1 fruit fly cellular context compared by ENCODE assay signal in the genomic region with DNA sequence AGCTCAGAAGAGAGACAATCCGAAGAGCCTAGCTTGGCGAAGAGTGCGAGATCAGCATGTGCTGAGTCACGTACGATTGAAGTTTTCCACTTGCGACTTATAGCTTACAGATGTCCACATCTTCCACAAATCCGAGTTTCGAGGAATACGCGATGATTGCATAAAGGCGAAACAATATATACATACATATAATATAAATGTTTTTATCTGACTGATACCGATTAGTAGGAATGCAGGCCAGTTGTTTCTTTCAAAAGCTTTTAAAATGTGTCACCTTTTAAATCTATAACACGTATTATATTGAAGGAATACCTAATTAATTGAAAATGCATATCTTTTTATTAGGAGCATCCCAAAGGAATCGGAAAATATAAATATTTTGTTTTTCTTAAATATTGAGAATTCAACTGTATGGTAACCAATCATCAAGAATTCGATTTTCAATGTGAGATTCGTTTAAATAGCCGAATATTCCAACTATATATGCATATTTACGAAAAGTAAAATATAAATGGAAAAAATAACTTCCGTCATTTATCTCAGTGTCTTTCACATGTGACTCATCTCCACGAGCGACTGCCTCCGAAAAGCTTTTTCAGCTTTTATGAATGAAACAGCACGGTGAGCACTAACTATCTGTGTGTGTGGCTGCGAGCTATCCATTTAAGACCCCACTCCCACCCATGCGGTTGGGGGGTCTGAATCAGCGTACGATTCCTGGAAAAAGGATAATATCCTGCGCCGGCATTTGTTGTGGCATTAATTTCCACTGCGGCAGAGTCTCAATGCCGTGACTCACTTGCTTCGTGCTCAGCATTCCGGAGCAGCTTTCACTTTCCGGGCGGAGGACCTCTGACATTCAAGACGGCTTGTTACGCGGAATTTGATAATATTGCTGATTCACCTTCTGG.
A peak's percentile ranks its signal among the peaks of the same experiment; 100 is the strongest.
TF ChIP-seq lines count a peak whose summit lies in the region.

No protein-coding gene starts in this region.

TF ChIP-seq in whole organism, embryonic, 481 proteins besides CTCF, POLR2A, EP300 and RAD21 (continued from another document and continues in another):
- no peak for TF ChIP-seq phol (tag; optimal IDR thresholded peaks at IDR 0.05; lab: Kevin White, UChicago)
- TF ChIP-seq Nf-YB (GFP tag; optimal IDR thresholded peaks at IDR 0.05; lab: Kevin White, UChicago), result peak; percentile 20
- no peak for TF ChIP-seq sc (optimal IDR thresholded peaks at IDR 0.05; lab: Kevin White, UChicago)
- peak; percentile 28 for TF ChIP-seq sc (GFP tag; optimal IDR thresholded peaks at IDR 0.05; lab: Kevin White, UChicago)
- TF ChIP-seq Antp (GFP tag; optimal IDR thresholded peaks at IDR 0.05; lab: Kevin White, UChicago), result peak; percentile 27
- TF ChIP-seq CG3163 (GFP tag; optimal IDR thresholded peaks at IDR 0.05; lab: Kevin White, UChicago), result no peak
- 0 out of 2 replicates have a peak, but pooled peaks have one; percentile 30 for TF ChIP-seq CG16779 (GFP tag; IDR thresholded peaks at IDR 0.05; lab: Robert Waterston, UW)
- peak; percentile 74 for TF ChIP-seq Hmr (GFP tag; optimal IDR thresholded peaks at IDR 0.05; lab: Kevin White, UChicago)
- TF ChIP-seq CG17612 (GFP tag; IDR thresholded peaks at IDR 0.05; lab: Robert Waterston, UW), result no peak
- TF ChIP-seq bsh (GFP tag; optimal IDR thresholded peaks at IDR 0.05; lab: Kevin White, UChicago), result peak in 1 of 2 experiments; percentile 48
- TF ChIP-seq grau (tag; optimal IDR thresholded peaks at IDR 0.05; lab: Kevin White, UChicago), result peak; percentile 66
- no peak for TF ChIP-seq CG9876 (GFP tag; optimal IDR thresholded peaks at IDR 0.05; lab: Kevin White, UChicago)
- peak; percentile 24 for TF ChIP-seq CG6683 (GFP tag; optimal IDR thresholded peaks at IDR 0.05; lab: Kevin White, UChicago)
- no peak for TF ChIP-seq twi (tag; optimal IDR thresholded peaks at IDR 0.05; lab: Kevin White, UChicago)
- peak; percentile 33 for TF ChIP-seq mam (GFP tag; optimal IDR thresholded peaks at IDR 0.05; lab: Kevin White, UChicago)
- 0 out of 2 replicates have a peak, but pooled peaks have one; percentile 50 for TF ChIP-seq CG14014 (GFP tag; IDR thresholded peaks at IDR 0.05; lab: Robert Waterston, UW)
- peak; percentile 28 for TF ChIP-seq CG9437 (GFP tag; optimal IDR thresholded peaks at IDR 0.05; lab: Kevin White, UChicago)
- peak; percentile 50 for TF ChIP-seq Hmx (GFP tag; optimal IDR thresholded peaks at IDR 0.05; lab: Kevin White, UChicago)
- TF ChIP-seq Ptx1 (GFP tag; IDR thresholded peaks at IDR 0.05; lab: Robert Waterston, UW), result peak; percentile 65; the same call in 1 of the 2 replicates
- peak; percentile 36 for TF ChIP-seq shn (GFP tag; optimal IDR thresholded peaks at IDR 0.05; lab: Kevin White, UChicago)
- peak; percentile 17 for TF ChIP-seq maf-S (GFP tag; optimal IDR thresholded peaks at IDR 0.05; lab: Kevin White, UChicago)
- TF ChIP-seq Trl (optimal IDR thresholded peaks at IDR 0.05; lab: Kevin White, UChicago), result peak in 1 of 2 experiments; percentile 25
- TF ChIP-seq Trl (GFP tag; optimal IDR thresholded peaks at IDR 0.05; lab: Kevin White, UChicago), result peak; percentile 51
- peak; percentile 49; the same call in 2 of the 3 replicates for TF ChIP-seq CG14050 (GFP tag; IDR thresholded peaks at IDR 0.05; lab: Robert Waterston, UW)
- no peak for TF ChIP-seq cato (GFP tag; optimal IDR thresholded peaks at IDR 0.05; lab: Kevin White, UChicago; ENCODE audit: borderline replicate concordance)
- no peak for TF ChIP-seq Nf-YA (GFP tag; IDR thresholded peaks at IDR 0.05; lab: Robert Waterston, UW)
- no peak for TF ChIP-seq luna (GFP tag; optimal IDR thresholded peaks at IDR 0.05; lab: Kevin White, UChicago)
- TF ChIP-seq Bgb (GFP tag; IDR thresholded peaks at IDR 0.05; lab: Robert Waterston, UW; ENCODE audit: partially characterized antibody), result no peak
- peak; percentile 35 for TF ChIP-seq CG12071 (GFP tag; optimal IDR thresholded peaks at IDR 0.05; lab: Kevin White, UChicago)
- no peak for TF ChIP-seq repo (GFP tag; optimal IDR thresholded peaks at IDR 0.05; lab: Kevin White, UChicago)
- TF ChIP-seq CG33557 (GFP tag; optimal IDR thresholded peaks at IDR 0.05; lab: Kevin White, UChicago), result no peak
- no peak for TF ChIP-seq Atf3 (GFP tag; optimal IDR thresholded peaks at IDR 0.05; lab: Kevin White, UChicago)
- no peak for TF ChIP-seq Ets65A (GFP tag; lab: Kevin White, UChicago)
- TF ChIP-seq gce (GFP tag; IDR thresholded peaks at IDR 0.05; lab: Robert Waterston, UW), result peak; percentile 32; the same call in 1 of the 3 replicates
- no peak for TF ChIP-seq CG16863 (GFP tag; optimal IDR thresholded peaks at IDR 0.05; lab: Kevin White, UChicago)
- no peak for TF ChIP-seq Gug (GFP tag; IDR thresholded peaks at IDR 0.05; lab: Robert Waterston, UW)
- no peak for TF ChIP-seq CG32772 (GFP tag; IDR thresholded peaks at IDR 0.05; lab: Robert Waterston, UW)
- no peak for TF ChIP-seq NC2β (GFP tag; optimal IDR thresholded peaks at IDR 0.05; lab: Kevin White, UChicago)
- no peak for TF ChIP-seq Mrtf (GFP tag; IDR thresholded peaks at IDR 0.05; lab: Robert Waterston, UW)
- no peak for TF ChIP-seq lov (optimal IDR thresholded peaks at IDR 0.05; lab: Kevin White, UChicago)
- no peak for TF ChIP-seq lov (GFP tag; IDR thresholded peaks at IDR 0.05; lab: Robert Waterston, UW)
- peak; percentile 69 for TF ChIP-seq zf30C (GFP tag; optimal IDR thresholded peaks at IDR 0.05; lab: Kevin White, UChicago)
- no peak for TF ChIP-seq CG10565 (GFP tag; optimal IDR thresholded peaks at IDR 0.05; lab: Kevin White, UChicago)
- TF ChIP-seq bigmax (GFP tag; optimal IDR thresholded peaks at IDR 0.05; lab: Kevin White, UChicago), result no peak
- peak; percentile 70 for TF ChIP-seq CG12659 (GFP tag; optimal IDR thresholded peaks at IDR 0.05; lab: Kevin White, UChicago)
- TF ChIP-seq Ssrp (tag; optimal IDR thresholded peaks at IDR 0.05; lab: Kevin White, UChicago), result no peak
- TF ChIP-seq cwo (GFP tag; optimal IDR thresholded peaks at IDR 0.05; lab: Kevin White, UChicago), result peak; percentile 42
- peak; percentile 6 to 84 for TF ChIP-seq Hr51 (GFP tag; optimal IDR thresholded peaks at IDR 0.05; lab: Kevin White, UChicago)
- no peak for TF ChIP-seq trh (GFP tag; optimal IDR thresholded peaks at IDR 0.05; lab: Kevin White, UChicago)
- TF ChIP-seq CG10366 (GFP tag; IDR thresholded peaks at IDR 0.05; lab: Robert Waterston, UW), result peak; percentile 23; the same call in 1 of the 2 replicates
- no peak for TF ChIP-seq YL-1 (GFP tag; optimal IDR thresholded peaks at IDR 0.05; lab: Kevin White, UChicago)
- no peak for TF ChIP-seq CG6654 (GFP tag; optimal IDR thresholded peaks at IDR 0.05; lab: Kevin White, UChicago)
- no peak for TF ChIP-seq chn (GFP tag; optimal IDR thresholded peaks at IDR 0.05; lab: Kevin White, UChicago)
- TF ChIP-seq mirr (GFP tag; optimal IDR thresholded peaks at IDR 0.05; lab: Kevin White, UChicago), result no peak
- TF ChIP-seq exex (tag; optimal IDR thresholded peaks at IDR 0.05; lab: Kevin White, UChicago), result peak; percentile 28
- TF ChIP-seq az2 (GFP tag; optimal IDR thresholded peaks at IDR 0.05; lab: Kevin White, UChicago), result peak; percentile 44
- peak; percentile 43 for TF ChIP-seq ind (GFP tag; optimal IDR thresholded peaks at IDR 0.05; lab: Kevin White, UChicago)
- peak; percentile 50 for TF ChIP-seq BtbVII (GFP tag; optimal IDR thresholded peaks at IDR 0.05; lab: Kevin White, UChicago)
- TF ChIP-seq eve (GFP tag; optimal IDR thresholded peaks at IDR 0.05; lab: Kevin White, UChicago), result peak in 1 of 2 experiments; percentile 74
- no peak for TF ChIP-seq CG12391 (tag; optimal IDR thresholded peaks at IDR 0.05; lab: Kevin White, UChicago)
- TF ChIP-seq HLH54F (GFP tag; optimal IDR thresholded peaks at IDR 0.05; lab: Kevin White, UChicago), result peak; percentile 27
- TF ChIP-seq Xbp1 (GFP tag; optimal IDR thresholded peaks at IDR 0.05; lab: Kevin White, UChicago), result peak; percentile 65
- no peak for TF ChIP-seq CG4707 (GFP tag; optimal IDR thresholded peaks at IDR 0.05; lab: Kevin White, UChicago)
- TF ChIP-seq bowl (GFP tag; IDR thresholded peaks at IDR 0.05; lab: Robert Waterston, UW), result no peak
- no peak for TF ChIP-seq CG9932 (GFP tag; IDR thresholded peaks at IDR 0.05; lab: Robert Waterston, UW)
- no peak for TF ChIP-seq CG17912 (GFP tag; optimal IDR thresholded peaks at IDR 0.05; lab: Kevin White, UChicago)
- TF ChIP-seq hbn (GFP tag; IDR thresholded peaks at IDR 0.05; lab: Robert Waterston, UW; ENCODE audit: partially characterized antibody), result no peak
- TF ChIP-seq Side (GFP tag; optimal IDR thresholded peaks at IDR 0.05; lab: Kevin White, UChicago), result peak; percentile 24
- TF ChIP-seq CG1603 (tag; optimal IDR thresholded peaks at IDR 0.05; lab: Kevin White, UChicago), result peak; percentile 32
- no peak for TF ChIP-seq CG1832 (GFP tag; optimal IDR thresholded peaks at IDR 0.05; lab: Kevin White, UChicago)
- no peak for TF ChIP-seq CG8290 (GFP tag; optimal IDR thresholded peaks at IDR 0.05; lab: Kevin White, UChicago)
- peak in 1 of 2 experiments; percentile 47 for TF ChIP-seq CG8290 (tag; optimal IDR thresholded peaks at IDR 0.05; lab: Kevin White, UChicago)
- peak; percentile 72 for TF ChIP-seq Oli (tag; optimal IDR thresholded peaks at IDR 0.05; lab: Kevin White, UChicago)
- TF ChIP-seq Sry-δ (GFP tag; optimal IDR thresholded peaks at IDR 0.05; lab: Kevin White, UChicago), result peak; percentile 2
- TF ChIP-seq dan (GFP tag; IDR thresholded peaks at IDR 0.05; lab: Robert Waterston, UW), result no peak
- no peak for TF ChIP-seq CG10274 (GFP tag; optimal IDR thresholded peaks at IDR 0.05; lab: Kevin White, UChicago)
- TF ChIP-seq Meics (GFP tag; optimal IDR thresholded peaks at IDR 0.05; lab: Kevin White, UChicago), result peak; percentile 79
- peak; percentile 69 for TF ChIP-seq cas (GFP tag; IDR thresholded peaks at IDR 0.05; lab: Robert Waterston, UW)
- peak; percentile 88 for TF ChIP-seq Med (GFP tag; lab: Kevin White, UChicago)
- no peak for TF ChIP-seq CG10321 (GFP tag; IDR thresholded peaks at IDR 0.05; lab: Robert Waterston, UW)
- peak; percentile 51 for TF ChIP-seq CG4424 (GFP tag; optimal IDR thresholded peaks at IDR 0.05; lab: Kevin White, UChicago)
- TF ChIP-seq CG31365 (tag; optimal IDR thresholded peaks at IDR 0.05; lab: Kevin White, UChicago), result peak; percentile 7
- no peak for TF ChIP-seq CG8089 (GFP tag; optimal IDR thresholded peaks at IDR 0.05; lab: Kevin White, UChicago)
- peak; percentile 46 for TF ChIP-seq CG18476 (GFP tag; optimal IDR thresholded peaks at IDR 0.05; lab: Kevin White, UChicago)
- TF ChIP-seq CG12104 (GFP tag; optimal IDR thresholded peaks at IDR 0.05; lab: Kevin White, UChicago), result peak; percentile 40
- TF ChIP-seq fru (optimal IDR thresholded peaks at IDR 0.05; lab: Kevin White, UChicago), result no peak
- TF ChIP-seq row (GFP tag; IDR thresholded peaks at IDR 0.05; lab: Robert Waterston, UW), result no peak; the same call in 2 of the 3 replicates
- no peak for TF ChIP-seq CG7928 (GFP tag; optimal IDR thresholded peaks at IDR 0.05; lab: Kevin White, UChicago)
- peak; percentile 64 for TF ChIP-seq CG12155 (GFP tag; optimal IDR thresholded peaks at IDR 0.05; lab: Kevin White, UChicago)
- no peak for TF ChIP-seq kni (GFP tag; optimal IDR thresholded peaks at IDR 0.05; lab: Kevin White, UChicago)
- no peak for TF ChIP-seq CG5180 (GFP tag; optimal IDR thresholded peaks at IDR 0.05; lab: Kevin White, UChicago)
- TF ChIP-seq CG6765 (GFP tag; optimal IDR thresholded peaks at IDR 0.05; lab: Kevin White, UChicago), result peak; percentile 29
- no peak for TF ChIP-seq lmd (GFP tag; IDR thresholded peaks at IDR 0.05; lab: Robert Waterston, UW)
- peak; percentile 63 for TF ChIP-seq CG1233 (GFP tag; optimal IDR thresholded peaks at IDR 0.05; lab: Kevin White, UChicago)
- TF ChIP-seq CG10462 (GFP tag; optimal IDR thresholded peaks at IDR 0.05; lab: Kevin White, UChicago), result peak; percentile 11
- TF ChIP-seq gro (GFP tag; optimal IDR thresholded peaks at IDR 0.05; lab: Kevin White, UChicago), result peak; percentile 30
- peak; percentile 74 for TF ChIP-seq PHDP (tag; optimal IDR thresholded peaks at IDR 0.05; lab: Kevin White, UChicago)
- peak; percentile 18 for TF ChIP-seq Fer2 (tag; optimal IDR thresholded peaks at IDR 0.05; lab: Kevin White, UChicago)
- peak; percentile 60 for TF ChIP-seq lbe (GFP tag; optimal IDR thresholded peaks at IDR 0.05; lab: Kevin White, UChicago)
- 0 out of 2 replicates have a peak, but pooled peaks have one; percentile 46 for TF ChIP-seq CG5953 (GFP tag; IDR thresholded peaks at IDR 0.05; lab: Robert Waterston, UW)
- no peak for TF ChIP-seq dm (GFP tag; optimal IDR thresholded peaks at IDR 0.05; lab: Kevin White, UChicago)
- no peak for TF ChIP-seq yki (optimal IDR thresholded peaks at IDR 0.05; lab: Kevin White, UChicago)
- no peak for TF ChIP-seq CG1647 (GFP tag; optimal IDR thresholded peaks at IDR 0.05; lab: Kevin White, UChicago)
- TF ChIP-seq Blimp-1 (GFP tag; optimal IDR thresholded peaks at IDR 0.05; lab: Kevin White, UChicago), result peak; percentile 55
- peak; percentile 72 for TF ChIP-seq CG18599 (GFP tag; optimal IDR thresholded peaks at IDR 0.05; lab: Kevin White, UChicago)
- TF ChIP-seq Atf6 (GFP tag; IDR thresholded peaks at IDR 0.05; lab: Robert Waterston, UW), result peak; percentile 72
- TF ChIP-seq Kr (GFP tag; optimal IDR thresholded peaks at IDR 0.05; lab: Kevin White, UChicago), result no peak
- TF ChIP-seq CG2889 (GFP tag; IDR thresholded peaks at IDR 0.05; lab: Robert Waterston, UW), result no peak
- TF ChIP-seq CG13775 (GFP tag; optimal IDR thresholded peaks at IDR 0.05; lab: Kevin White, UChicago), result no peak
- no peak for TF ChIP-seq CG32767 (GFP tag; IDR thresholded peaks at IDR 0.05; lab: Robert Waterston, UW)
- peak; percentile 54 for TF ChIP-seq CG12769 (tag; optimal IDR thresholded peaks at IDR 0.05; lab: Kevin White, UChicago)
- TF ChIP-seq slbo (GFP tag; IDR thresholded peaks at IDR 0.05; lab: Robert Waterston, UW), result peak; percentile 63
- peak; percentile 37 for TF ChIP-seq oc (tag; optimal IDR thresholded peaks at IDR 0.05; lab: Kevin White, UChicago)
- TF ChIP-seq CG17359 (tag; optimal IDR thresholded peaks at IDR 0.05; lab: Kevin White, UChicago), result peak; percentile 62
- TF ChIP-seq CG12219 (GFP tag; optimal IDR thresholded peaks at IDR 0.05; lab: Kevin White, UChicago), result peak; percentile 20
- TF ChIP-seq Dbx (GFP tag; IDR thresholded peaks at IDR 0.05; lab: Robert Waterston, UW), result 0 out of 3 replicates have a peak, but pooled peaks have one; percentile 52
- TF ChIP-seq C15 (GFP tag; IDR thresholded peaks at IDR 0.05; lab: Robert Waterston, UW), result no peak
- TF ChIP-seq bcd (GFP tag; optimal IDR thresholded peaks at IDR 0.05; lab: Kevin White, UChicago), result peak; percentile 56
- no peak for TF ChIP-seq dati (GFP tag; IDR thresholded peaks at IDR 0.05; lab: Robert Waterston, UW)
- no peak for TF ChIP-seq jumu (GFP tag; optimal IDR thresholded peaks at IDR 0.05; lab: Kevin White, UChicago)
- no peak for TF ChIP-seq CG4328 (GFP tag; optimal IDR thresholded peaks at IDR 0.05; lab: Kevin White, UChicago)
- TF ChIP-seq Sox102F (GFP tag; optimal IDR thresholded peaks at IDR 0.05; lab: Kevin White, UChicago), result peak; percentile 82
